Worm (Caenorhabditis elegans) whole organism, L2 larva: ENCODE measurements around the gene F55C9.6.
"Not testable (repeated sequence)": the region's sequence is repeated elsewhere in the genome, so short reads cannot be mapped to it uniquely, and the experiment has no call there.

Source experiments
- F13H6.1 ChIP-seq: sonication (generic microtip); optimal IDR thresholded peaks from 2 replicates; lab custom pipeline; 2016; ENCODE audit warnings: missing genetic modification characterization, missing compliant biosample characterization
- Y55F3AM.14 ChIP-seq: fragments of 200-800 bp; sonication (Bioruptor generic); optimal IDR thresholded peaks from 2 replicates; lab custom pipeline; 2018; ENCODE audit warnings: mild to moderate bottlenecking, missing genetic modification characterization, missing compliant biosample characterization
- ZK546.5 ChIP-seq: sonication (generic microtip); optimal IDR thresholded peaks from 2 replicates; lab custom pipeline; 2017; ENCODE audit warnings: missing biosample characterization, missing genetic modification characterization
- alr-1 ChIP-seq: fragments of 150-350 bp; optimal IDR thresholded peaks from 2 replicates; lab custom pipeline; 2014; ENCODE audit warnings: missing biosample characterization, missing genetic modification characterization
- aly-2 ChIP-seq: fragments of 150-350 bp; optimal IDR thresholded peaks from 2 replicates; lab custom pipeline; 2014; ENCODE audit warnings: missing biosample characterization, missing genetic modification characterization
- ama-1 ChIP-seq: fragments of 150-350 bp; optimal IDR thresholded peaks from 2 replicates; lab custom pipeline; 2018; ENCODE audit warnings: inconsistent platforms
- blmp-1 ChIP-seq: sonication (generic microtip); optimal IDR thresholded peaks from 2 replicates; lab custom pipeline; 2017; ENCODE audit warnings: missing genetic modification characterization, mild to moderate bottlenecking, missing compliant biosample characterization, antibody characterized with exemption, moderate library complexity; ENCODE audit not compliant: insufficient read depth
- ceh-16 ChIP-seq: fragments of 150-350 bp; optimal IDR thresholded peaks from 2 replicates; lab custom pipeline; 2014; ENCODE audit warnings: missing biosample characterization, missing genetic modification characterization
- ceh-82 ChIP-seq: fragments of 150-350 bp; optimal IDR thresholded peaks from 2 replicates; lab custom pipeline; 2014; ENCODE audit warnings: missing biosample characterization, missing genetic modification characterization
- crh-2 ChIP-seq: sonication (generic microtip); optimal IDR thresholded peaks from 2 replicates; lab custom pipeline; 2017; ENCODE audit warnings: missing biosample characterization, missing genetic modification characterization
- dmd-4 ChIP-seq: sonication (generic microtip); optimal IDR thresholded peaks from 2 replicates; lab custom pipeline; 2017; ENCODE audit warnings: missing biosample characterization, missing genetic modification characterization
- elt-1 ChIP-seq: fragments of 150-350 bp; optimal IDR thresholded peaks from 2 replicates; lab custom pipeline; 2014; ENCODE audit warnings: missing biosample characterization, missing genetic modification characterization
- elt-3 ChIP-seq: sonication (generic microtip); optimal IDR thresholded peaks from 2 replicates; lab custom pipeline; 2017; ENCODE audit warnings: missing biosample characterization, missing genetic modification characterization
- fos-1 ChIP-seq: fragments of 150-350 bp; optimal IDR thresholded peaks from 2 replicates; lab custom pipeline; 2014; ENCODE audit warnings: missing biosample characterization, missing genetic modification characterization
- lin-13 ChIP-seq: fragments of 150-350 bp; optimal IDR thresholded peaks from 2 replicates; lab custom pipeline; 2014; ENCODE audit warnings: missing biosample characterization, missing genetic modification reagents, missing genetic modification characterization
- lin-39 ChIP-seq: fragments of 150-350 bp; optimal IDR thresholded peaks from 2 replicates; lab custom pipeline; 2014; ENCODE audit warnings: missing biosample characterization, missing genetic modification reagents, missing genetic modification characterization
- lsy-2 ChIP-seq, 2 experiments: fragments of 150-350 bp in 1 of 2; sonication (generic microtip) in 1 of 2; optimal IDR thresholded peaks; 2 replicates each; lab custom pipeline; 2014 to 2017; ENCODE audit warnings: missing biosample characterization in 2 of 2, missing genetic modification characterization in 2 of 2
- mab-5 ChIP-seq: fragments of 150-350 bp; optimal IDR thresholded peaks from 2 replicates; lab custom pipeline; 2014; ENCODE audit warnings: missing biosample characterization, missing genetic modification characterization
- mbf-1 ChIP-seq: sonication (generic microtip); optimal IDR thresholded peaks from 2 replicates; lab custom pipeline; 2017; ENCODE audit warnings: missing biosample characterization, missing genetic modification characterization
- mdl-1 ChIP-seq, 2 experiments: fragments of 150-350 bp in 1 of 2; sonication (generic microtip) in 1 of 2; optimal IDR thresholded peaks; 2 replicates each; lab custom pipeline; 2017; ENCODE audit warnings: missing biosample characterization in 2 of 2, missing genetic modification characterization in 2 of 2
- nhr-10 ChIP-seq: sonication (generic microtip); optimal IDR thresholded peaks from 2 replicates; lab custom pipeline; 2017; ENCODE audit warnings: missing biosample characterization, missing genetic modification characterization
- nhr-11 ChIP-seq: fragments of 150-350 bp; optimal IDR thresholded peaks from 2 replicates; lab custom pipeline; 2014; ENCODE audit warnings: missing biosample characterization, missing genetic modification characterization
- nhr-12 ChIP-seq: fragments of 150-350 bp; optimal IDR thresholded peaks from 2 replicates; lab custom pipeline; 2014; ENCODE audit warnings: missing biosample characterization, missing genetic modification characterization
- nhr-23 ChIP-seq: fragments of 150-350 bp; optimal IDR thresholded peaks from 2 replicates; lab custom pipeline; 2014; ENCODE audit warnings: missing biosample characterization, missing genetic modification reagents, missing genetic modification characterization
- nhr-25 ChIP-seq: fragments of 150-350 bp; sonication (generic microtip); optimal IDR thresholded peaks from 3 replicates; lab custom pipeline; 2014; ENCODE audit warnings: missing biosample characterization, missing genetic modification characterization
- nhr-6 ChIP-seq: fragments of 150-350 bp; optimal IDR thresholded peaks from 2 replicates; lab custom pipeline; 2014; ENCODE audit warnings: missing biosample characterization, missing genetic modification characterization
- nhr-77 ChIP-seq: fragments of 150-350 bp; optimal IDR thresholded peaks from 2 replicates; lab custom pipeline; 2014; ENCODE audit warnings: missing biosample characterization, missing genetic modification characterization
- peb-1 ChIP-seq: fragments of 150-350 bp; optimal IDR thresholded peaks from 2 replicates; lab custom pipeline; 2014; ENCODE audit warnings: missing biosample characterization, missing genetic modification characterization
- sem-4 ChIP-seq: fragments of 150-350 bp; optimal IDR thresholded peaks from 2 replicates; lab custom pipeline; 2014; ENCODE audit warnings: missing biosample characterization, missing genetic modification reagents, missing genetic modification characterization
- skn-1 ChIP-seq: sonication (generic microtip); optimal IDR thresholded peaks from 2 replicates; lab custom pipeline; 2017; ENCODE audit warnings: missing biosample characterization, missing genetic modification characterization
- sma-3 ChIP-seq: sonication (generic microtip); optimal IDR thresholded peaks from 2 replicates; lab custom pipeline; 2016; ENCODE audit warnings: missing genetic modification reagents, missing genetic modification characterization, missing compliant biosample characterization
- sma-9 ChIP-seq, 2 experiments: fragments of 150-350 bp in 1 of 2; sonication (generic microtip) in 1 of 2; optimal IDR thresholded peaks; 2 replicates each; lab custom pipeline; 2014 to 2016; ENCODE audit warnings: missing genetic modification characterization in 2 of 2, mild to moderate bottlenecking in 1 of 2, missing biosample characterization in 1 of 2, missing compliant biosample characterization in 1 of 2, missing genetic modification reagents in 1 of 2, moderate library complexity in 1 of 2
- snpc-4 ChIP-seq: fragments of 150-350 bp; optimal IDR thresholded peaks from 2 replicates; lab custom pipeline; 2014; ENCODE audit warnings: missing biosample characterization, missing genetic modification characterization
- unc-39 ChIP-seq: fragments of 150-350 bp; optimal IDR thresholded peaks from 2 replicates; lab custom pipeline; 2014; ENCODE audit warnings: missing biosample characterization, missing genetic modification characterization
- unc-62 ChIP-seq: fragments of 150-350 bp; optimal IDR thresholded peaks from 2 replicates; lab custom pipeline; 2014; ENCODE audit warnings: missing biosample characterization, missing genetic modification reagents, missing genetic modification characterization
- ztf-4 ChIP-seq: fragments of 150-350 bp; optimal IDR thresholded peaks from 2 replicates; lab custom pipeline; 2014; ENCODE audit warnings: missing biosample characterization, missing genetic modification characterization

Gene F55C9.6

DNA sequence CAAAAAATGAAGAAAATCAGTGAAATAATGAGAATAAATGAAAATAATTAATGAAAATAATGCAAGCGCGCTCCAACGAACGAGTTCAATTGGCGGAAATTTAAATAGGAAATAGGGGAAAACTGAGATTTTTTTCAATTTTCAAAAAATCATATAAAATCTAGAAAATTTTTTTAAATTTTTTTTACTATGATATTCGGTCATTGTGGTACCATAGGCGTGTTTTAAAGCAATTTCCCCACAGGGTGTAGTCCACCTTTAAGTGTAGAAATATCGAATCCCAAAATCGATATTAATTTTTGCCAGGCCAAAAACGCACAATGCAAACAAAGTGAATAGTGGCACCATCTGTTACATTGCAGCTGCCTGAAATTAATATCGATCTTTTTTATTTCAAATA, 32.5 kb downstream of the F55C9.6 start, which contains the start of gene F21D9.1:
Gene F21D9.1, plus strand, starts transcription at position 301 of the 400 bp plus-strand sequence.
- TF ChIP-seq ztf-4 (tag; lab: Kevin White, UChicago); nhr-25 (tag; lab: Kevin White, UChicago); lsy-2 (tag; optimal IDR thresholded peaks at IDR 0.05; lab: Kevin White, UChicago): not testable (repeated sequence)

DNA sequence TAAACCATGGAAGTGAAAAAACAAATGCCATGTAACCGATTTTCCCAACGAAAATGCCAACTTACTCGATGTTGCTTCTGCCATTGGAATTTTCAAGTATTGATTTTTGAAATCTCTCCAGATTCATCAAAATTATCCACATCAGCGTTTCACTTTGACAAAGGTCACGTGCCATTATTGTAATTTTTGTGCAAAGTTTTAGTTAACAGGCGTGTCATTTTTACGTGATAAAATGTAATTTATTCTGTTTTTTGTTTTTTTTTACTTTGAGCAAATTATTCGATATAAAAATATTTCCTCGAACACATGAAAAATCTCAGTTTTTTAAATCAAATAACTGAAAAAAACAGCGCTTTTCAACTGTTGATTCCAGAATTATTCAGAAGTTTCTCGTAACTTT, 34.3 kb downstream of the F55C9.6 start, which contains the start of gene F21D9.2:
Gene F21D9.2, minus strand, starts transcription at position 101 of the 400 bp plus-strand sequence.
- no peak for TF ChIP-seq mdl-1 (tag; optimal IDR thresholded peaks at IDR 0.05; lab: Kevin White, UChicago)
- TF ChIP-seq lin-13 (GFP tag; lab: Kevin White, UChicago) = no peak
- no peak for TF ChIP-seq nhr-10 (tag; lab: Kevin White, UChicago)
- no peak for TF ChIP-seq ama-1
- TF ChIP-seq lin-39 (tag; lab: Kevin White, UChicago) = no peak
- TF ChIP-seq ceh-82 (tag; lab: Kevin White, UChicago) = no peak
- no peak for TF ChIP-seq mbf-1 (tag; lab: Kevin White, UChicago)
- TF ChIP-seq aly-2 (tag; lab: Kevin White, UChicago) = no peak
- no peak for TF ChIP-seq unc-39 (tag; lab: Kevin White, UChicago)
- TF ChIP-seq elt-1 (tag; lab: Kevin White, UChicago) = no peak
- TF ChIP-seq snpc-4 = no peak
- TF ChIP-seq dmd-4 = no peak
- no peak for TF ChIP-seq nhr-6 (tag; lab: Kevin White, UChicago)
- TF ChIP-seq ZK546.5 (tag; lab: Kevin White, UChicago) = no peak
- no peak for TF ChIP-seq crh-2
- no peak for TF ChIP-seq nhr-12
- TF ChIP-seq ztf-4 (tag; lab: Kevin White, UChicago) = no peak
- no peak for TF ChIP-seq blmp-1
- no peak for TF ChIP-seq elt-3 (tag; lab: Kevin White, UChicago)
- TF ChIP-seq peb-1 (tag; lab: Kevin White, UChicago) = no peak

DNA sequence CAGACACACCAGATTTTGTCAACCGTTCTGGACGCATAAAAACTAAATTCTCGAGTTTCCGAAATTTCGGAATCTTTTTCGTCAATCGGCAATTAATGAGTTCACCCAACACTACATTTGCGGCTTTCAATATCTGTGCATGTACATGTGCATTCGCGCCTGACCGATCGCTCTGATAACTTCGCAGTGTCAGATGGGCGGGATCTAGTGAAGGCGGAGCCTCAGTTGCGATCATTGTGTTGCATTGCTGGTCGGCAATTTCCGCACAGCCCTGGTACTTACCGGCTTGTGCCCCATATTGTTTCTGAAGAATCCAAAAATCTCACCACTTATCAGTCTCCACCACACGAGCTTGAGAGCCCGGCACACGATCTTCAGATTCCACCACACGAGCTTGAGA, 35.9 kb downstream of the F55C9.6 start:
- no peak for TF ChIP-seq lin-13 (GFP tag; lab: Kevin White, UChicago)
- TF ChIP-seq skn-1 (tag; lab: Kevin White, UChicago) = no peak
- TF ChIP-seq ceh-82 (tag; lab: Kevin White, UChicago) = no peak
- TF ChIP-seq aly-2 (tag; lab: Kevin White, UChicago) = no peak

DNA sequence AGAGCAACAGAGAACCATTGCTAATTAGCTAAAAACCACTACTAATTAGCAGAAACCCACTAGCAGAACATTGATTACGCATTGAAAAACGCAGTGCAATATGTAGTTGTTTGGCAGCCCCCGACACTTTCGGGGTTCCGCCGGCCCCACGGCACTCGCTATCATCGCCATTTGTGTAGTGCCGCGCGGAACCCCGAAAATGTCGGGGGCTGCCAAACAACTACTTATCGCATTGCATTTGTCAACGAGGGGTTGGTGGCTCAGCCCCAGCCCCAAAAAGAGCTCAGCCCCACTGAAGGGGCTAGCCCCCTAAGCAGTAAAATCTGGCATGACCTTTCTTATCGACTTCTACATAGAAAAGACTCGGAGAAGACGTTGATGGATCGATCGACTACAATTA, 37.2 kb downstream of the F55C9.6 start:
- TF ChIP-seq ceh-16 (tag; lab: Kevin White, UChicago) = no peak
- no peak for TF ChIP-seq Y55F3AM.14
- no peak for TF ChIP-seq nhr-12
- TF ChIP-seq lsy-2 (tag; optimal IDR thresholded peaks at IDR 0.05; lab: Kevin White, UChicago) = no peak
- TF ChIP-seq mab-5 (tag; lab: Kevin White, UChicago) = no peak
- no peak for TF ChIP-seq nhr-77 (tag; lab: Kevin White, UChicago)
- no peak for TF ChIP-seq nhr-11 (tag; lab: Kevin White, UChicago)
- TF ChIP-seq unc-39 (tag; lab: Kevin White, UChicago) = no peak
- TF ChIP-seq fos-1 (tag; lab: Kevin White, UChicago) = no peak
- TF ChIP-seq ztf-4 (tag; lab: Kevin White, UChicago) = no peak
- no peak for TF ChIP-seq sma-9 (GFP tag; optimal IDR thresholded peaks at IDR 0.05; lab: Kevin White, UChicago)
- TF ChIP-seq sma-9 (tag; optimal IDR thresholded peaks at IDR 0.05; lab: Kevin White, UChicago) = no peak

DNA sequence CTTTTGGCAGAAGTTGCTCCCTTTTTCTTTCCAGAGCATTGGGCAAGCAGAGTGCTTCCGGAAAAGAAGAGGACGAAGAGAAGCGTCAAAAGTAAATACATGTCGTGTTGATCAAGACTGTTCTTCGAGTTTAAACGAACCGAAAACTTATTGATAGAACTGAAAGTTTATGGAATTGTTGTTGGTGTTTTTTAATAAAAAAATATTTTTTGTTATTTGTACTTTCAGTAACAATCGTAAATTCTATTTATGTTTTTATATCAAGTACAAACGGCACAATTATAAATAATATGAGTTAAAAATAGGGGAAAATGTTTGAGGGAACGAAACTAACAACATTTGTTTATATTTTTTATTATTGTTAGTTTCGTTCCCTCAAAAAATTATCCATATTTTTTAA, 39.0 kb downstream of the F55C9.6 start, which contains the start of gene F21D9.3:
Gene F21D9.3, minus strand, starts transcription at position 101 of the 400 bp plus-strand sequence.
- no peak for TF ChIP-seq nhr-23
- TF ChIP-seq aly-2 (tag; lab: Kevin White, UChicago) = no peak
- TF ChIP-seq sem-4 (tag; lab: Kevin White, UChicago) = no peak
- TF ChIP-seq lin-13 (GFP tag; lab: Kevin White, UChicago) = no peak
- TF ChIP-seq unc-39 (tag; lab: Kevin White, UChicago) = no peak
- no peak for TF ChIP-seq unc-62 (GFP tag; lab: Kevin White, UChicago)
- TF ChIP-seq blmp-1 = no peak
- TF ChIP-seq F13H6.1 = no peak
- TF ChIP-seq alr-1 (tag; lab: Kevin White, UChicago) = no peak
- no peak for TF ChIP-seq sma-3 (GFP tag; lab: Kevin White, UChicago)
- no peak for TF ChIP-seq sma-9 (GFP tag; optimal IDR thresholded peaks at IDR 0.05; lab: Kevin White, UChicago)
- no peak for TF ChIP-seq sma-9 (tag; optimal IDR thresholded peaks at IDR 0.05; lab: Kevin White, UChicago)
- TF ChIP-seq nhr-6 (tag; lab: Kevin White, UChicago) = no peak
- no peak for TF ChIP-seq ZK546.5 (tag; lab: Kevin White, UChicago)
- TF ChIP-seq skn-1 (tag; lab: Kevin White, UChicago) = no peak
